Worm (Caenorhabditis elegans) whole organism, L1 larva: ENCODE measurements around the gene F53C3.4.

Experiments
- C04F5.9 ChIP-seq: sonication (generic microtip); optimal IDR thresholded peaks from 2 replicates; lab custom pipeline; 2016; ENCODE audit warnings: missing genetic modification characterization, missing compliant biosample characterization
- ceh-8 ChIP-seq: fragments of 200-800 bp; sonication (Bioruptor generic); optimal IDR thresholded peaks from 2 replicates; lab custom pipeline; 2018; ENCODE audit warnings: mild to moderate bottlenecking, missing genetic modification characterization, moderate library complexity, missing compliant biosample characterization
- elt-3 ChIP-seq, 6 experiments: fragments of 150-350 bp in 1 of 6; sonication (generic microtip); optimal IDR thresholded peaks; 2 replicates each; lab custom pipeline; 2017 to 2018; ENCODE audit warnings: missing biosample characterization in 6 of 6, missing genetic modification characterization in 6 of 6, inconsistent platforms in 1 of 6
- unc-62 ChIP-seq: fragments of 150-350 bp; optimal IDR thresholded peaks from 2 replicates; lab custom pipeline; 2014; ENCODE audit warnings: missing biosample characterization, missing genetic modification reagents, missing genetic modification characterization
- unc-86 ChIP-seq: sonication (generic microtip); optimal IDR thresholded peaks from 2 replicates; lab custom pipeline; 2016; ENCODE audit warnings: missing genetic modification characterization, missing compliant biosample characterization

Gene F53C3.4

DNA sequence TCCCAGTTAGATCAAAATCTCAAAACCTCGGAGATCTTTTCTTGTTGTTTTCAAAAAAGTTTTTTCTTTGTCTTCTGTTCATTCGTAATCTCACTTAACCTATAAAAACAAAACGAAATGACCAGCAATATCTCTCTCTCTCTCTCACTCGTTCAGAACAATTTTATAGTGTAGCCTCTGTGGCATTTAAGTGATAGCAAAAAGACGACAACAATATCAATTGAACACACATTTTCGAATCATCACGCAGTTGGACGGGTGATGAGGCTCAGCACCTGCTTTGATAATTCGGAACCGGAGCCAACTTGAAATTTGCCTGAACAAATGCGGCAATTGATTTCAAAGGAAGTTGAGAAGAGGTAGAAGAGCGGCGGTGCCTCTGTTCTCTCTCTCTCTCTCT is 51.2 kb downstream of the F53C3.4 start:
- TF ChIP-seq elt-3 (tag; optimal IDR thresholded peaks at IDR 0.05; lab: Kevin White, UChicago), result peak in 1 of 6 experiments; percentile 13
- no peak for TF ChIP-seq ceh-8 (GFP tag; lab: Kevin White, UChicago)
- no peak for TF ChIP-seq unc-86 (tag; lab: Kevin White, UChicago)
- no peak for TF ChIP-seq C04F5.9 (tag; lab: Kevin White, UChicago)
- TF ChIP-seq unc-62 (GFP tag; lab: Kevin White, UChicago), result no peak
